Worm (Caenorhabditis elegans) whole organism, late embryonic: Measurements from ENCODE around the gene C39D10.8.

ENCODE experiments used
- K02D7.2 ChIP-seq: sonication (generic microtip); optimal IDR thresholded peaks from 2 replicates; lab custom pipeline; 2017; ENCODE audit warnings: mild to moderate bottlenecking, missing genetic modification characterization, missing compliant biosample characterization
- Y22D7AL.16 ChIP-seq: sonication (generic microtip); optimal IDR thresholded peaks from 2 replicates; lab custom pipeline; 2016; ENCODE audit warnings: missing genetic modification characterization, missing compliant biosample characterization
- ama-1 ChIP-seq: fragments of 150-350 bp; optimal IDR thresholded peaks from 2 replicates; lab custom pipeline; 2014
- ceh-14 ChIP-seq: sonication (generic microtip); optimal IDR thresholded peaks from 2 replicates; lab custom pipeline; 2016; ENCODE audit warnings: missing genotype, missing genetic modification characterization, missing compliant biosample characterization
- ceh-18 ChIP-seq: sonication (generic microtip); optimal IDR thresholded peaks from 2 replicates; lab custom pipeline; 2016; ENCODE audit warnings: missing genetic modification characterization, missing compliant biosample characterization
- ceh-2 ChIP-seq: sonication (generic microtip); optimal IDR thresholded peaks from 2 replicates; lab custom pipeline; 2016; ENCODE audit warnings: missing genotype, missing genetic modification characterization, missing compliant biosample characterization
- ceh-24 ChIP-seq: sonication (generic microtip); optimal IDR thresholded peaks from 2 replicates; lab custom pipeline; 2016; ENCODE audit warnings: mild to moderate bottlenecking, missing genetic modification characterization, missing compliant biosample characterization
- ceh-34 ChIP-seq: sonication (generic microtip); optimal IDR thresholded peaks from 2 replicates; lab custom pipeline; 2016; ENCODE audit warnings: mild to moderate bottlenecking, missing genetic modification characterization, missing compliant biosample characterization
- ceh-48 ChIP-seq: sonication (generic microtip); optimal IDR thresholded peaks from 2 replicates; lab custom pipeline; 2016; ENCODE audit warnings: missing genetic modification characterization, inconsistent platforms, missing compliant biosample characterization
- ceh-6 ChIP-seq: fragments of 200-800 bp; sonication (Bioruptor generic); optimal IDR thresholded peaks from 2 replicates; lab custom pipeline; 2018; ENCODE audit warnings: mild to moderate bottlenecking, missing genetic modification characterization, missing compliant biosample characterization
- che-1 ChIP-seq: sonication (generic microtip); optimal IDR thresholded peaks from 2 replicates; lab custom pipeline; 2016; ENCODE audit warnings: mild to moderate bottlenecking, missing genetic modification characterization, missing compliant biosample characterization
- dmd-4 ChIP-seq: sonication (generic microtip); optimal IDR thresholded peaks from 2 replicates; lab custom pipeline; 2016; ENCODE audit warnings: borderline replicate concordance, missing genetic modification characterization, missing compliant biosample characterization
- ets-4 ChIP-seq: sonication (generic microtip); optimal IDR thresholded peaks from 2 replicates; lab custom pipeline; 2016; ENCODE audit warnings: missing genetic modification characterization, missing compliant biosample characterization
- hlh-15 ChIP-seq: sonication (generic microtip); optimal IDR thresholded peaks from 2 replicates; lab custom pipeline; 2016; ENCODE audit warnings: missing genetic modification characterization, missing compliant biosample characterization
- hlh-6 ChIP-seq: sonication (generic microtip); optimal IDR thresholded peaks from 2 replicates; lab custom pipeline; 2016; ENCODE audit warnings: missing genotype, missing genetic modification characterization, missing compliant biosample characterization
- hlh-8 ChIP-seq: sonication (generic microtip); optimal IDR thresholded peaks from 2 replicates; lab custom pipeline; 2016; ENCODE audit warnings: missing genotype, missing genetic modification characterization, missing compliant biosample characterization
- lim-6 ChIP-seq: sonication (generic microtip); optimal IDR thresholded peaks from 2 replicates; lab custom pipeline; 2016; ENCODE audit warnings: missing genetic modification characterization, missing compliant biosample characterization
- lin-11 ChIP-seq: fragments of 200-800 bp; sonication (Bioruptor generic); optimal IDR thresholded peaks from 2 replicates; lab custom pipeline; 2018; ENCODE audit warnings: mild to moderate bottlenecking, missing genetic modification characterization, missing compliant biosample characterization
- mec-3 ChIP-seq: sonication (generic microtip); optimal IDR thresholded peaks from 2 replicates; lab custom pipeline; 2016; ENCODE audit warnings: borderline replicate concordance, missing genetic modification characterization, missing compliant biosample characterization
- nhr-11 ChIP-seq: fragments of 150-350 bp; optimal IDR thresholded peaks from 2 replicates; lab custom pipeline; 2014; ENCODE audit warnings: missing biosample characterization, missing genetic modification characterization
- npax-4 ChIP-seq: sonication (generic microtip); optimal IDR thresholded peaks from 2 replicates; lab custom pipeline; 2016; ENCODE audit warnings: missing genetic modification characterization, missing compliant biosample characterization
- pag-3 ChIP-seq: sonication (generic microtip); optimal IDR thresholded peaks from 2 replicates; lab custom pipeline; 2016; ENCODE audit warnings: missing compliant biosample characterization, missing genetic modification characterization, borderline replicate concordance
- pat-9 ChIP-seq: fragments of 200-800 bp; sonication (Bioruptor generic); optimal IDR thresholded peaks from 2 replicates; lab custom pipeline; 2018; ENCODE audit warnings: mild to moderate bottlenecking, missing genetic modification characterization, moderate library complexity, missing compliant biosample characterization
- pha-2 ChIP-seq: sonication (generic microtip); optimal IDR thresholded peaks from 2 replicates; lab custom pipeline; 2017; ENCODE audit warnings: mild to moderate bottlenecking, missing genetic modification characterization, missing compliant biosample characterization
- pha-4 ChIP-seq: fragments of 150-350 bp; optimal IDR thresholded peaks from 2 replicates; lab custom pipeline; 2018; ENCODE audit warnings: missing biosample characterization, missing genetic modification reagents, missing genetic modification characterization
- pqm-1 ChIP-seq: sonication (generic microtip); optimal IDR thresholded peaks from 2 replicates; lab custom pipeline; 2016; ENCODE audit warnings: missing genetic modification characterization, missing compliant biosample characterization
- ref-2 ChIP-seq: sonication (generic microtip); optimal IDR thresholded peaks from 2 replicates; lab custom pipeline; 2016; ENCODE audit warnings: missing genetic modification characterization, missing compliant biosample characterization
- rnt-1 ChIP-seq: sonication (generic microtip); optimal IDR thresholded peaks from 2 replicates; lab custom pipeline; 2016; ENCODE audit warnings: missing genetic modification characterization, missing compliant biosample characterization
- sox-2 ChIP-seq: fragments of 200-800 bp; sonication (Bioruptor generic); IDR thresholded peaks from 2 replicates; pipeline ENCODE4 v1.3.6; 2022; ENCODE audit warnings: missing genetic modification reagents, missing genetic modification characterization, missing compliant biosample characterization
- sox-4 ChIP-seq: sonication (generic microtip); optimal IDR thresholded peaks from 2 replicates; lab custom pipeline; 2017; ENCODE audit warnings: mild to moderate bottlenecking, missing genetic modification characterization, inconsistent platforms, missing compliant biosample characterization
- syd-9 ChIP-seq: sonication (generic microtip); optimal IDR thresholded peaks from 2 replicates; lab custom pipeline; 2016; ENCODE audit warnings: mild to moderate bottlenecking, missing genetic modification characterization, moderate library complexity, missing compliant biosample characterization
- tbx-2 ChIP-seq: sonication (generic microtip); optimal IDR thresholded peaks from 2 replicates; lab custom pipeline; 2016; ENCODE audit warnings: missing genetic modification characterization, missing compliant biosample characterization
- tbx-7 ChIP-seq: sonication (generic microtip); optimal IDR thresholded peaks from 2 replicates; lab custom pipeline; 2016; ENCODE audit warnings: missing genotype, missing genetic modification characterization, missing compliant biosample characterization
- unc-3 ChIP-seq, 2 experiments: fragments of 200-800 bp in 1 of 2; sonication (Bioruptor generic) in 1 of 2; sonication (generic microtip) in 1 of 2; conservative IDR thresholded peaks in 1 of 2; optimal IDR thresholded peaks in 1 of 2; 2 replicates each; pipeline versions ENCODE4 v1.3.6 to Lab custom; 2016 to 2022; ENCODE audit warnings: missing compliant biosample characterization in 2 of 2, missing genetic modification characterization in 2 of 2, missing genetic modification reagents in 1 of 2
- unc-55 ChIP-seq: sonication (generic microtip); optimal IDR thresholded peaks from 2 replicates; lab custom pipeline; 2017; ENCODE audit warnings: missing biosample characterization, missing genetic modification reagents, missing genetic modification characterization

Gene C39D10.8

ce11 chrX:7873350-7873749, 7.4 kb downstream of the C39D10.8 start:
- no peak for TF ChIP-seq tbx-7
- no peak for TF ChIP-seq ets-4
- no peak for TF ChIP-seq lim-6 (tag; lab: Kevin White, UChicago)
- TF ChIP-seq dmd-4 = no peak
- no peak for TF ChIP-seq ceh-34 (tag; lab: Kevin White, UChicago)
- no peak for TF ChIP-seq sox-4 (tag; lab: Kevin White, UChicago)
- TF ChIP-seq unc-55 (GFP tag; lab: Kevin White, UChicago) = no peak
- TF ChIP-seq hlh-15 (tag; lab: Kevin White, UChicago) = no peak
- TF ChIP-seq nhr-11 = no peak

- TF ChIP-seq dmd-4 (no peak), pqm-1 (tag; lab: Kevin White, UChicago) (no peak), ceh-24 (tag; lab: Kevin White, UChicago) (no peak), pha-4 (tag; lab: Kevin White, UChicago) (no peak), lin-11 (tag; lab: Kevin White, UChicago) (no peak), pha-2 (tag; lab: Kevin White, UChicago) (no peak), pag-3 (tag; lab: Kevin White, UChicago) (no peak), unc-3 (GFP tag; conservative IDR thresholded peaks at IDR 0.05; lab: Robert Waterston, UW) (no peak), unc-3 (tag; optimal IDR thresholded peaks at IDR 0.05; lab: Kevin White, UChicago) (no peak), pat-9 (tag; lab: Kevin White, UChicago) (no peak), rnt-1 (tag; lab: Kevin White, UChicago) (no peak), ceh-6 (GFP tag; lab: Kevin White, UChicago) (no peak), hlh-8 (tag; lab: Kevin White, UChicago) (no peak), npax-4 (tag; lab: Kevin White, UChicago) (no peak)
These were observed 13.4 kb downstream of the C39D10.8 start for ce11 chrX:7867307-7867706.

ce11 chrX:7866493-7866892, 14.3 kb downstream of the C39D10.8 start:
- TF ChIP-seq tbx-2 (tag; lab: Kevin White, UChicago) = no peak
- TF ChIP-seq sox-2 (GFP tag; lab: Robert Waterston, UW) = no peak
- no peak for TF ChIP-seq ama-1 (lab: Kevin White, UChicago)
- TF ChIP-seq unc-3 (GFP tag; conservative IDR thresholded peaks at IDR 0.05; lab: Robert Waterston, UW) = no peak
- no peak for TF ChIP-seq unc-3 (tag; optimal IDR thresholded peaks at IDR 0.05; lab: Kevin White, UChicago)
- TF ChIP-seq ceh-14 = no peak
- TF ChIP-seq Y22D7AL.16 (tag; lab: Kevin White, UChicago) = no peak
- no peak for TF ChIP-seq npax-4 (tag; lab: Kevin White, UChicago)
- TF ChIP-seq ceh-2 = no peak
- no peak for TF ChIP-seq ceh-18 (tag; lab: Kevin White, UChicago)
- TF ChIP-seq ceh-34 (tag; lab: Kevin White, UChicago) = no peak
- no peak for TF ChIP-seq rnt-1 (tag; lab: Kevin White, UChicago)
- no peak for TF ChIP-seq mec-3 (tag; lab: Kevin White, UChicago)
- TF ChIP-seq, all 69 proteins: peak for 0

- TF ChIP-seq che-1 (tag; lab: Kevin White, UChicago) (no peak), ceh-48 (tag; lab: Kevin White, UChicago) (no peak), K02D7.2 (tag; lab: Kevin White, UChicago) (no peak), pha-2 (tag; lab: Kevin White, UChicago) (no peak), ref-2 (tag; lab: Kevin White, UChicago) (no peak), mec-3 (tag; lab: Kevin White, UChicago) (no peak)
These were observed 33.3 kb downstream of the C39D10.8 start, which contains the start of gene C54D2.6 for ce11 chrX:7847413-7847812. TSS of gene C54D2.6 (minus strand) at chrX:7847513.

ce11 chrX:7842241-7842640, 38.5 kb downstream of the C39D10.8 start, which contains the start of gene idpp-11:
TSS of gene idpp-11 (plus strand) at chrX:7842541.
- no peak for TF ChIP-seq K02D7.2 (tag; lab: Kevin White, UChicago)
- no peak for TF ChIP-seq hlh-6
- TF ChIP-seq pat-9 (tag; lab: Kevin White, UChicago) = no peak
- no peak for TF ChIP-seq syd-9 (tag; lab: Kevin White, UChicago)
- no peak for TF ChIP-seq ceh-24 (tag; lab: Kevin White, UChicago)
- TF ChIP-seq, all 69 proteins: peak for 0
